ENCODE assay signal across 7 worm cellular contexts in the genomic region with DNA sequence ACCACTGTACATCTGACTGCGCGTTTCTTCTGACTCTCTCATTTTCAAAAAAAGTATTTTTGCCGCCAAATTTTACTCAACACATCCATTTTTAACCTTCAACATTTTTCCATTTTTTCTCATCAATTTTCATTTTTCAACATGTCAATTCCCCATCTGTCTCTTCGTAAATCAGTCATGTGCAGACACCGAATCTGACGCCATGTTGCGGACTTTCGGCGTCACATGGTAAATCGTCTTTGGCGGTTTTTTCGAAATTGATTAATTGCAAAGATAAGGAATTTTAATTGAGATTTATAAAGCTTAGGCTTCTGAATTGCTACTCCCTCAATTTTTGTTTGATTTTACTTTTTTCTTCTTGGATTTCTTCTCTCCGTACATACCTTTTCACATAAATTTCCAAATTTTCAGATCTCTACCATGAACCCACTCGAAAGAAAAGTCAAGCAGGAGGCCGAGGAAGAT.
TF ChIP-seq lines count a peak whose summit lies in the region.

A gene (plus strand): TSS at position 415 of the 465 bp plus-strand sequence.

TF ChIP-seq in whole organism, L1 larva, 84 proteins besides CTCF, POLR2A, EP300 and RAD21 (continues in another document):
- TF ChIP-seq mef-2 (tag; optimal IDR thresholded peaks at IDR 0.05; lab: Kevin White, UChicago) (no peak), swsn-7 (tag; optimal IDR thresholded peaks at IDR 0.05; lab: Kevin White, UChicago) (peak; percentile 65), unc-98 (GFP tag; IDR thresholded peaks at IDR 0.05; lab: Robert Waterston, UW) (no peak), pax-3 (tag; optimal IDR thresholded peaks at IDR 0.05; lab: Kevin White, UChicago) (no peak), hpl-2 (GFP tag; optimal IDR thresholded peaks at IDR 0.05; lab: Kevin White, UChicago) (no peak), mab-9 (GFP tag; IDR thresholded peaks at IDR 0.05; lab: Robert Waterston, UW) (0 out of 2 replicates have a peak, but pooled peaks have one; percentile 23), nhr-11 (tag; optimal IDR thresholded peaks at IDR 0.05; lab: Kevin White, UChicago) (no peak), lin-14 (GFP tag; optimal IDR thresholded peaks at IDR 0.05; lab: Kevin White, UChicago) (peak; percentile 86), sptf-1 (tag; optimal IDR thresholded peaks at IDR 0.05; lab: Kevin White, UChicago) (no peak), nhr-90 (tag; optimal IDR thresholded peaks at IDR 0.05; lab: Kevin White, UChicago; ENCODE audit: poor library complexity) (peak; percentile 82), unc-86 (tag; optimal IDR thresholded peaks at IDR 0.05; lab: Kevin White, UChicago) (peak; percentile 15), unc-130 (tag; optimal IDR thresholded peaks at IDR 0.05; lab: Kevin White, UChicago) (peak; percentile 94)

TF ChIP-seq in whole organism, L2 larva, 48 proteins besides CTCF, POLR2A, EP300 and RAD21 (continues in another document):
- peak; percentile 42 to 88 for TF ChIP-seq lsy-2 (tag; optimal IDR thresholded peaks at IDR 0.05; lab: Kevin White, UChicago)
- no peak for TF ChIP-seq lin-39 (tag; optimal IDR thresholded peaks at IDR 0.05; lab: Kevin White, UChicago)
- TF ChIP-seq egl-27 (tag; optimal IDR thresholded peaks at IDR 0.05; lab: Kevin White, UChicago) = no peak
- no peak for TF ChIP-seq nhr-10 (tag; optimal IDR thresholded peaks at IDR 0.05; lab: Kevin White, UChicago)
- no peak for TF ChIP-seq ceh-16 (tag; optimal IDR thresholded peaks at IDR 0.05; lab: Kevin White, UChicago)
- no peak for TF ChIP-seq blmp-1 (tag; optimal IDR thresholded peaks at IDR 0.05; lab: Kevin White, UChicago; ENCODE audit: insufficient read depth)
- TF ChIP-seq lin-13 (GFP tag; optimal IDR thresholded peaks at IDR 0.05; lab: Kevin White, UChicago) = peak; percentile 78
- no peak for TF ChIP-seq ztf-4 (tag; optimal IDR thresholded peaks at IDR 0.05; lab: Kevin White, UChicago)
- TF ChIP-seq ZK546.5 (tag; optimal IDR thresholded peaks at IDR 0.05; lab: Kevin White, UChicago) = no peak
- no peak for TF ChIP-seq zag-1 (tag; optimal IDR thresholded peaks at IDR 0.05; lab: Kevin White, UChicago)
- TF ChIP-seq gmeb-1 (tag; optimal IDR thresholded peaks at IDR 0.05; lab: Kevin White, UChicago) = peak; percentile 91
- TF ChIP-seq dmd-4 (tag; optimal IDR thresholded peaks at IDR 0.05; lab: Kevin White, UChicago) = no peak
- TF ChIP-seq sem-4 (tag; optimal IDR thresholded peaks at IDR 0.05; lab: Kevin White, UChicago) = peak; percentile 57

TF ChIP-seq in whole organism, L3 larva, 47 proteins besides CTCF, POLR2A, EP300 and RAD21 (continues in another document):
- TF ChIP-seq pha-4 (tag; optimal IDR thresholded peaks at IDR 0.05; lab: Kevin White, UChicago) = peak; percentile 81
- no peak for TF ChIP-seq fkh-2 (tag; optimal IDR thresholded peaks at IDR 0.05; lab: Kevin White, UChicago)
- peak; percentile 63 for TF ChIP-seq unc-62 (GFP tag; optimal IDR thresholded peaks at IDR 0.05; lab: Kevin White, UChicago)
- no peak for TF ChIP-seq ZK546.5 (tag; optimal IDR thresholded peaks at IDR 0.05; lab: Kevin White, UChicago)
- no peak for TF ChIP-seq nhr-237 (tag; optimal IDR thresholded peaks at IDR 0.05; lab: Kevin White, UChicago)
- no peak for TF ChIP-seq ceh-28 (tag; optimal IDR thresholded peaks at IDR 0.05; lab: Kevin White, UChicago)
- no peak for TF ChIP-seq aly-2 (tag; optimal IDR thresholded peaks at IDR 0.05; lab: Kevin White, UChicago)
- TF ChIP-seq zag-1 (tag; optimal IDR thresholded peaks at IDR 0.05; lab: Kevin White, UChicago) = no peak
- TF ChIP-seq hmg-11 (tag; optimal IDR thresholded peaks at IDR 0.05; lab: Kevin White, UChicago) = no peak
- TF ChIP-seq unc-39 (tag; optimal IDR thresholded peaks at IDR 0.05; lab: Kevin White, UChicago) = no peak
- TF ChIP-seq tbx-2 (tag; optimal IDR thresholded peaks at IDR 0.05; lab: Kevin White, UChicago) = no peak
- TF ChIP-seq nhr-12 (tag; optimal IDR thresholded peaks at IDR 0.05; lab: Kevin White, UChicago) = no peak
- TF ChIP-seq ztf-4 (tag; optimal IDR thresholded peaks at IDR 0.05; lab: Kevin White, UChicago) = no peak

TF ChIP-seq in whole organism, L4 larva, 104 proteins besides CTCF, POLR2A, EP300 and RAD21 (continues in another document):
- TF ChIP-seq T20F7.1 (GFP tag; optimal IDR thresholded peaks at IDR 0.05; lab: Kevin White, UChicago) (no peak), spr-1 (tag; optimal IDR thresholded peaks at IDR 0.05; lab: Kevin White, UChicago) (no peak), ztf-7 (tag; optimal IDR thresholded peaks at IDR 0.05; lab: Kevin White, UChicago) (no peak), dmd-9 (GFP tag; IDR thresholded peaks at IDR 0.05; lab: Robert Waterston, UW) (no peak), nhr-48 (tag; optimal IDR thresholded peaks at IDR 0.05; lab: Kevin White, UChicago) (no peak), unc-130 (GFP tag; optimal IDR thresholded peaks at IDR 0.05; lab: Kevin White, UChicago) (no peak), unc-39 (tag; optimal IDR thresholded peaks at IDR 0.05; lab: Kevin White, UChicago) (no peak), Y5F2A.4 (GFP tag; optimal IDR thresholded peaks at IDR 0.05; lab: Kevin White, UChicago) (no peak), Y48G9A.11 (GFP tag; IDR thresholded peaks at IDR 0.05; lab: Robert Waterston, UW) (no peak), F37D6.2 (tag; optimal IDR thresholded peaks at IDR 0.05; lab: Kevin White, UChicago) (no peak), spr-3 (GFP tag; optimal IDR thresholded peaks at IDR 0.05; lab: Kevin White, UChicago) (no peak), R02D3.7 (tag; optimal IDR thresholded peaks at IDR 0.05; lab: Kevin White, UChicago) (peak; percentile 45), nhr-77 (tag; optimal IDR thresholded peaks at IDR 0.05; lab: Kevin White, UChicago) (peak; percentile 8), vab-7 (GFP tag; IDR thresholded peaks at IDR 0.05; lab: Robert Waterston, UW) (no peak)

TF ChIP-seq in whole organism, late embryonic, 69 proteins besides CTCF, POLR2A, EP300 and RAD21 (continues in another document):
- no peak for TF ChIP-seq hlh-6 (tag; optimal IDR thresholded peaks at IDR 0.05; lab: Kevin White, UChicago)
- no peak for TF ChIP-seq ttx-3 (tag; optimal IDR thresholded peaks at IDR 0.05; lab: Kevin White, UChicago)
- TF ChIP-seq hlh-30 (tag; optimal IDR thresholded peaks at IDR 0.05; lab: Kevin White, UChicago; ENCODE audit: insufficient read depth) = peak; percentile 94
- TF ChIP-seq ceh-19 (GFP tag; optimal IDR thresholded peaks at IDR 0.05; lab: Kevin White, UChicago) = no peak
- no peak for TF ChIP-seq pag-3 (tag; optimal IDR thresholded peaks at IDR 0.05; lab: Kevin White, UChicago; ENCODE audit: borderline replicate concordance)
- TF ChIP-seq nfya-1 (tag; optimal IDR thresholded peaks at IDR 0.05; lab: Kevin White, UChicago) = peak; percentile 39
- peak; percentile 62 for TF ChIP-seq unc-55 (GFP tag; optimal IDR thresholded peaks at IDR 0.05; lab: Kevin White, UChicago)
- no peak for TF ChIP-seq lim-6 (tag; optimal IDR thresholded peaks at IDR 0.05; lab: Kevin White, UChicago)
- TF ChIP-seq ceh-18 (tag; optimal IDR thresholded peaks at IDR 0.05; lab: Kevin White, UChicago) = peak; percentile 11
- TF ChIP-seq madf-2 (tag; optimal IDR thresholded peaks at IDR 0.05; lab: Kevin White, UChicago) = no peak
- no peak for TF ChIP-seq ref-2 (tag; optimal IDR thresholded peaks at IDR 0.05; lab: Kevin White, UChicago)
- TF ChIP-seq unc-42 (tag; optimal IDR thresholded peaks at IDR 0.05; lab: Kevin White, UChicago) = peak; percentile 14
- TF ChIP-seq fkh-6 (tag; optimal IDR thresholded peaks at IDR 0.05; lab: Kevin White, UChicago) = no peak
- no peak for TF ChIP-seq ceh-34 (tag; optimal IDR thresholded peaks at IDR 0.05; lab: Kevin White, UChicago)

TF ChIP-seq in whole organism, mixed stage, embryonic, 35 proteins besides CTCF, POLR2A, EP300 and RAD21 (continues in another document):
- TF ChIP-seq unc-120 (tag; optimal IDR thresholded peaks at IDR 0.05; lab: Kevin White, UChicago; ENCODE audit: poor library complexity, severe bottlenecking) = no peak
- no peak for TF ChIP-seq drap-1 (GFP tag; optimal IDR thresholded peaks at IDR 0.05; lab: Kevin White, UChicago)
- TF ChIP-seq sem-2 (GFP tag; optimal IDR thresholded peaks at IDR 0.05; lab: Kevin White, UChicago) = no peak
- TF ChIP-seq mab-5 (tag; optimal IDR thresholded peaks at IDR 0.05; lab: Kevin White, UChicago) = no peak
- no peak for TF ChIP-seq nhr-2 (tag; optimal IDR thresholded peaks at IDR 0.05; lab: Kevin White, UChicago)
- TF ChIP-seq lin-32 (GFP tag; optimal IDR thresholded peaks at IDR 0.05; lab: Kevin White, UChicago) = no peak
- TF ChIP-seq mep-1 (tag; optimal IDR thresholded peaks at IDR 0.05; lab: Kevin White, UChicago) = peak; percentile 26
- TF ChIP-seq ham-2 (GFP tag; optimal IDR thresholded peaks at IDR 0.05; lab: Kevin White, UChicago) = no peak
- TF ChIP-seq nhr-237 (tag; optimal IDR thresholded peaks at IDR 0.05; lab: Kevin White, UChicago) = no peak
- no peak for TF ChIP-seq bed-3 (GFP tag; optimal IDR thresholded peaks at IDR 0.05; lab: Kevin White, UChicago)
- TF ChIP-seq nhr-12 (tag; optimal IDR thresholded peaks at IDR 0.05; lab: Kevin White, UChicago) = no peak
- no peak for TF ChIP-seq ceh-83 (GFP tag; optimal IDR thresholded peaks at IDR 0.05; lab: Kevin White, UChicago)
- TF ChIP-seq ztf-11 (tag; optimal IDR thresholded peaks at IDR 0.05; lab: Kevin White, UChicago) = no peak
- TF ChIP-seq zip-8 (tag; optimal IDR thresholded peaks at IDR 0.05; lab: Kevin White, UChicago) = no peak
- TF ChIP-seq pha-4 (tag; optimal IDR thresholded peaks at IDR 0.05; lab: Kevin White, UChicago) = peak; percentile 10

TF ChIP-seq in whole organism, young adult, 124 proteins besides CTCF, POLR2A, EP300 and RAD21 (continues in another document):
- no peak for TF ChIP-seq fkh-3 (tag; optimal IDR thresholded peaks at IDR 0.05; lab: Kevin White, UChicago)
- TF ChIP-seq dox-1 (GFP tag; IDR thresholded peaks at IDR 0.05; lab: Robert Waterston, UW) = 0 out of 2 replicates have a peak, but pooled peaks have one; percentile 44
- peak; percentile 71; the same call in 1 of the 2 replicates for TF ChIP-seq nfyb-1 (GFP tag; IDR thresholded peaks at IDR 0.05; lab: Robert Waterston, UW)
- no peak for TF ChIP-seq madf-8 (GFP tag; conservative IDR thresholded peaks at IDR 0.05; lab: Robert Waterston, UW)
- no peak for TF ChIP-seq sptf-2 (GFP tag; optimal IDR thresholded peaks at IDR 0.05; lab: Kevin White, UChicago)
- no peak for TF ChIP-seq F49E8.2 (tag; optimal IDR thresholded peaks at IDR 0.05; lab: Kevin White, UChicago; ENCODE audit: insufficient read depth)
- peak; percentile 80 for TF ChIP-seq lin-54 (GFP tag; optimal IDR thresholded peaks at IDR 0.05; lab: Kevin White, UChicago)
- TF ChIP-seq zim-3 (tag; optimal IDR thresholded peaks at IDR 0.05; lab: Kevin White, UChicago) = no peak
- no peak for TF ChIP-seq let-526 (GFP tag; IDR thresholded peaks at IDR 0.05; lab: Robert Waterston, UW)
- peak; percentile 66 for TF ChIP-seq attf-5 (GFP tag; optimal IDR thresholded peaks at IDR 0.05; lab: Kevin White, UChicago)
- TF ChIP-seq B0019.2 (GFP tag; conservative IDR thresholded peaks at IDR 0.05; lab: Robert Waterston, UW) = no peak
- TF ChIP-seq tbp1 (GFP tag; optimal IDR thresholded peaks at IDR 0.05; lab: Kevin White, UChicago) = peak; percentile 37
- TF ChIP-seq lin-40 (tag; optimal IDR thresholded peaks at IDR 0.05; lab: Kevin White, UChicago) = no peak
- TF ChIP-seq snpc-4 (GFP tag; optimal IDR thresholded peaks at IDR 0.05; lab: Kevin White, UChicago) = no peak
- TF ChIP-seq snpc-4 (tag; optimal IDR thresholded peaks at IDR 0.05; lab: Kevin White, UChicago) = peak in 1 of 4 experiments; percentile 62
- peak; percentile 33 for TF ChIP-seq efl-1 (GFP tag; optimal IDR thresholded peaks at IDR 0.05; lab: Kevin White, UChicago)
